Fruit fly (Drosophila melanogaster) whole organism, embryonic: ENCODE measurements around the gene Arl5.

Experiments used
- B-H1 ChIP-seq: fragments of 200-800 bp; sonication (Bioruptor generic); IDR thresholded peaks from 3 replicates; pipeline ENCODE4 v1.3.6; 2022; ENCODE audit warnings: missing biosample characterization, missing genetic modification characterization
- B-H2 ChIP-seq: fragments of 200-800 bp; sonication (Bioruptor generic); optimal IDR thresholded peaks from 2 replicates; lab custom pipeline; 2018; ENCODE audit warnings: missing biosample characterization, mild to moderate bottlenecking, missing genetic modification characterization
- Bgb ChIP-seq: fragments of 200-800 bp; sonication (Bioruptor generic); IDR thresholded peaks from 2 replicates; pipeline ENCODE4 v1.3.6; 2022; ENCODE audit warnings: missing biosample characterization, missing genetic modification characterization; ENCODE audit not compliant: partially characterized antibody
- CG10654 ChIP-seq: fragments of 200-800 bp; sonication (Bioruptor generic); optimal IDR thresholded peaks from 2 replicates; lab custom pipeline; 2016; ENCODE audit warnings: missing biosample characterization, missing genetic modification characterization
- CG12155 ChIP-seq: fragments of 200-800 bp; sonication (Bioruptor generic); optimal IDR thresholded peaks from 3 replicates; lab custom pipeline; 2016; ENCODE audit warnings: missing biosample characterization, missing genetic modification characterization
- CG15011 ChIP-seq: fragments of 200-800 bp; sonication (Bioruptor generic); optimal IDR thresholded peaks from 3 replicates; lab custom pipeline; 2018; ENCODE audit warnings: missing biosample characterization, mild to moderate bottlenecking, missing genetic modification characterization
- CG15479 ChIP-seq: fragments of 200-800 bp; sonication (Bioruptor generic); optimal IDR thresholded peaks from 3 replicates; lab custom pipeline; 2019; ENCODE audit warnings: missing biosample characterization, mild to moderate bottlenecking, missing genetic modification characterization, moderate library complexity
- CG16813 ChIP-seq: fragments of 200-800 bp; sonication (Bioruptor generic); IDR thresholded peaks from 3 replicates; pipeline ENCODE4 v1.3.6; 2022; ENCODE audit warnings: missing biosample characterization, missing genetic modification characterization; ENCODE audit not compliant: partially characterized antibody
- CG17612 ChIP-seq: fragments of 200-800 bp; sonication (Bioruptor generic); IDR thresholded peaks from 2 replicates; pipeline ENCODE4 v1.3.6; 2022; ENCODE audit warnings: missing biosample characterization, missing genetic modification characterization
- CG18011 ChIP-seq: fragments of 200-800 bp; sonication (Bioruptor generic); optimal IDR thresholded peaks from 2 replicates; lab custom pipeline; 2017; ENCODE audit warnings: missing biosample characterization, missing genetic modification characterization, mild to moderate bottlenecking, moderate library complexity, missing genotype
- CG18262 ChIP-seq: fragments of 200-800 bp; optimal IDR thresholded peaks from 3 replicates; lab custom pipeline; 2019; ENCODE audit warnings: missing biosample characterization, mild to moderate bottlenecking, missing genetic modification characterization, moderate library complexity
- CG18476 ChIP-seq: fragments of 200-800 bp; sonication (Bioruptor generic); optimal IDR thresholded peaks from 2 replicates; lab custom pipeline; 2016; ENCODE audit warnings: missing biosample characterization, mild to moderate bottlenecking, missing genetic modification characterization
- CG18599 ChIP-seq: fragments of 200-800 bp; sonication (Bioruptor generic); optimal IDR thresholded peaks from 3 replicates; lab custom pipeline; 2017; ENCODE audit warnings: missing biosample characterization, missing genetic modification characterization, mild to moderate bottlenecking, moderate library complexity, missing genetic modification reagents
- CG18764 ChIP-seq: fragments of 200-800 bp; sonication (Bioruptor generic); optimal IDR thresholded peaks from 3 replicates; lab custom pipeline; 2016; ENCODE audit warnings: missing biosample characterization, missing genetic modification characterization
- CG3065 ChIP-seq: fragments of 200-800 bp; sonication (Bioruptor generic); optimal IDR thresholded peaks from 2 replicates; lab custom pipeline; 2016; ENCODE audit warnings: missing biosample characterization, missing genetic modification characterization
- CG34422 ChIP-seq: fragments of 200-800 bp; sonication (Bioruptor generic); IDR thresholded peaks from 3 replicates; pipeline ENCODE4 v1.3.6; 2022; ENCODE audit warnings: missing biosample characterization, missing genetic modification characterization
- CG3995 ChIP-seq: fragments of 200-800 bp; sonication (Bioruptor generic); optimal IDR thresholded peaks from 3 replicates; lab custom pipeline; 2016; ENCODE audit warnings: missing biosample characterization, missing genetic modification characterization
- CG4328 ChIP-seq: fragments of 200-800 bp; sonication (Bioruptor generic); optimal IDR thresholded peaks from 3 replicates; lab custom pipeline; 2017; ENCODE audit warnings: missing biosample characterization, missing genetic modification reagents, missing genetic modification characterization
- CG5180 ChIP-seq: fragments of 200-800 bp; sonication (Bioruptor generic); optimal IDR thresholded peaks from 3 replicates; lab custom pipeline; 2017; ENCODE audit warnings: missing biosample characterization, missing genetic modification characterization, mild to moderate bottlenecking, moderate library complexity, missing genetic modification reagents
- CG7839 ChIP-seq: fragments of 200-800 bp; sonication (Bioruptor generic); optimal IDR thresholded peaks from 3 replicates; lab custom pipeline; 2018; ENCODE audit warnings: missing biosample characterization, mild to moderate bottlenecking, missing genetic modification characterization, moderate library complexity
- CG8290 ChIP-seq, 3 experiments: fragments of 200-800 bp; sonication (Bioruptor generic); optimal IDR thresholded peaks; 2 replicates each; lab custom pipeline; 2016 to 2019; ENCODE audit warnings: missing biosample characterization in 3 of 3, missing genetic modification characterization in 3 of 3, mild to moderate bottlenecking in 2 of 3, moderate library complexity in 1 of 3
- CG8388 ChIP-seq: fragments of 200-800 bp; sonication (Bioruptor generic); optimal IDR thresholded peaks from 2 replicates; lab custom pipeline; 2019; ENCODE audit warnings: missing biosample characterization, mild to moderate bottlenecking, missing genetic modification characterization, moderate library complexity
- CG9727 ChIP-seq: fragments of 200-800 bp; sonication (Bioruptor generic); optimal IDR thresholded peaks from 3 replicates; lab custom pipeline; 2017; ENCODE audit warnings: missing biosample characterization, mild to moderate bottlenecking, missing genetic modification characterization
- Camta ChIP-seq: fragments of 200-800 bp; sonication (Bioruptor generic); optimal IDR thresholded peaks from 2 replicates; lab custom pipeline; 2016; ENCODE audit warnings: missing biosample characterization, missing genetic modification characterization
- Deaf1 ChIP-seq: fragments of 200-800 bp; optimal IDR thresholded peaks from 3 replicates; lab custom pipeline; 2019; ENCODE audit warnings: missing biosample characterization, mild to moderate bottlenecking, missing genetic modification characterization, moderate library complexity
- GATAe ChIP-seq: fragments of 200-800 bp; sonication (Bioruptor generic); conservative IDR thresholded peaks from 2 replicates; pipeline ENCODE4 v1.3.6; 2022; ENCODE audit warnings: missing biosample characterization, missing genetic modification characterization
- HmgD ChIP-seq: fragments of 200-800 bp; sonication (Bioruptor generic); optimal IDR thresholded peaks from 3 replicates; lab custom pipeline; 2016; ENCODE audit warnings: missing biosample characterization, missing genetic modification characterization
- Max ChIP-seq: fragments of 200-800 bp; sonication (Bioruptor generic); optimal IDR thresholded peaks from 2 replicates; lab custom pipeline; 2016; ENCODE audit warnings: missing biosample characterization, mild to moderate bottlenecking, missing genetic modification characterization
- Mrtf ChIP-seq: fragments of 200-800 bp; sonication (Bioruptor generic); IDR thresholded peaks from 3 replicates; pipeline ENCODE4 v1.3.6; 2022; ENCODE audit warnings: missing biosample characterization, missing genetic modification characterization
- bigmax ChIP-seq: fragments of 200-800 bp; sonication (Bioruptor generic); optimal IDR thresholded peaks from 2 replicates; lab custom pipeline; 2018; ENCODE audit warnings: missing biosample characterization, mild to moderate bottlenecking, missing genetic modification characterization
- chm ChIP-seq: fragments of 200-800 bp; sonication (Bioruptor generic); IDR thresholded peaks from 2 replicates; pipeline ENCODE4 v1.3.6; 2022; ENCODE audit warnings: missing biosample characterization, missing genetic modification characterization
- fu2 ChIP-seq: fragments of 200-800 bp; sonication (Bioruptor generic); optimal IDR thresholded peaks from 2 replicates; lab custom pipeline; 2016; ENCODE audit warnings: missing biosample characterization, missing genetic modification characterization
- gt ChIP-seq: fragments of 200-800 bp; sonication (Bioruptor generic); IDR thresholded peaks from 2 replicates; pipeline ENCODE4 v1.3.6; 2022; ENCODE audit warnings: missing biosample characterization, missing genetic modification characterization
- jumu ChIP-seq: fragments of 200-800 bp; sonication (Bioruptor generic); optimal IDR thresholded peaks from 3 replicates; lab custom pipeline; 2016; ENCODE audit warnings: missing biosample characterization, missing genetic modification characterization
- kni ChIP-seq: fragments of 200-800 bp; sonication (Bioruptor generic); optimal IDR thresholded peaks from 3 replicates; lab custom pipeline; 2017; ENCODE audit warnings: mild to moderate bottlenecking, missing biosample characterization, missing genetic modification reagents, missing genetic modification characterization
- lab ChIP-seq: fragments of 200-800 bp; sonication (Bioruptor generic); optimal IDR thresholded peaks from 3 replicates; lab custom pipeline; 2017; ENCODE audit warnings: missing biosample characterization, missing genetic modification characterization, mild to moderate bottlenecking, moderate library complexity, missing genetic modification reagents
- mam ChIP-seq: fragments of 200-800 bp; sonication (Bioruptor generic); optimal IDR thresholded peaks from 3 replicates; lab custom pipeline; 2016; ENCODE audit warnings: missing biosample characterization, missing genetic modification characterization
- peb ChIP-seq: fragments of 200-800 bp; sonication (Bioruptor generic); IDR thresholded peaks from 2 replicates; pipeline ENCODE4 v1.3.6; 2022; ENCODE audit warnings: missing biosample characterization, missing genetic modification characterization
- prd ChIP-seq, 3 experiments: fragments of >200 bp in 2 of 3; fragments of 200-800 bp in 1 of 3; sonication (Bioruptor generic) in 1 of 3; optimal IDR thresholded peaks in 2 of 3; IDR thresholded peaks in 1 of 3; 2 replicates in 2 of 3; 3 replicates in 1 of 3; pipeline versions ENCODE4 v1.3.6 to Lab custom; 2017 to 2022; ENCODE audit warnings: missing biosample characterization in 1 of 3, missing genetic modification characterization in 1 of 3
- pros ChIP-seq: fragments of 200-800 bp; sonication (Bioruptor generic); optimal IDR thresholded peaks from 3 replicates; lab custom pipeline; 2019; ENCODE audit warnings: missing biosample characterization, mild to moderate bottlenecking, missing genetic modification characterization, moderate library complexity
- sc ChIP-seq, 3 experiments: fragments of >200 bp in 2 of 3; fragments of 200-800 bp in 1 of 3; sonication (Bioruptor generic) in 1 of 3; optimal IDR thresholded peaks; 2 replicates in 2 of 3; 3 replicates in 1 of 3; lab custom pipeline; 2017; ENCODE audit warnings: mild to moderate bottlenecking in 1 of 3, missing biosample characterization in 1 of 3, missing genetic modification characterization in 1 of 3, missing genetic modification reagents in 1 of 3
- sr ChIP-seq: fragments of 200-800 bp; sonication (Bioruptor generic); IDR thresholded peaks from 3 replicates; pipeline ENCODE4 v1.3.6; 2022; ENCODE audit warnings: missing biosample characterization, missing genetic modification characterization
- sug ChIP-seq: fragments of 200-800 bp; optimal IDR thresholded peaks from 2 replicates; lab custom pipeline; 2019; ENCODE audit warnings: missing biosample characterization, mild to moderate bottlenecking, missing genetic modification characterization, moderate library complexity
- tgo ChIP-seq: fragments of 200-800 bp; sonication (Bioruptor generic); IDR thresholded peaks from 3 replicates; pipeline ENCODE4 v1.3.6; 2022; ENCODE audit warnings: missing biosample characterization, missing genetic modification characterization
- tup ChIP-seq: fragments of 200-800 bp; sonication (Bioruptor generic); optimal IDR thresholded peaks from 2 replicates; lab custom pipeline; 2016; ENCODE audit warnings: missing biosample characterization, mild to moderate bottlenecking, missing genetic modification characterization, moderate library complexity
- wek ChIP-seq: fragments of 200-800 bp; sonication (Bioruptor generic); optimal IDR thresholded peaks from 3 replicates; lab custom pipeline; 2018; ENCODE audit warnings: missing biosample characterization, mild to moderate bottlenecking, missing genetic modification characterization, moderate library complexity

Arl5 gene

DNA sequence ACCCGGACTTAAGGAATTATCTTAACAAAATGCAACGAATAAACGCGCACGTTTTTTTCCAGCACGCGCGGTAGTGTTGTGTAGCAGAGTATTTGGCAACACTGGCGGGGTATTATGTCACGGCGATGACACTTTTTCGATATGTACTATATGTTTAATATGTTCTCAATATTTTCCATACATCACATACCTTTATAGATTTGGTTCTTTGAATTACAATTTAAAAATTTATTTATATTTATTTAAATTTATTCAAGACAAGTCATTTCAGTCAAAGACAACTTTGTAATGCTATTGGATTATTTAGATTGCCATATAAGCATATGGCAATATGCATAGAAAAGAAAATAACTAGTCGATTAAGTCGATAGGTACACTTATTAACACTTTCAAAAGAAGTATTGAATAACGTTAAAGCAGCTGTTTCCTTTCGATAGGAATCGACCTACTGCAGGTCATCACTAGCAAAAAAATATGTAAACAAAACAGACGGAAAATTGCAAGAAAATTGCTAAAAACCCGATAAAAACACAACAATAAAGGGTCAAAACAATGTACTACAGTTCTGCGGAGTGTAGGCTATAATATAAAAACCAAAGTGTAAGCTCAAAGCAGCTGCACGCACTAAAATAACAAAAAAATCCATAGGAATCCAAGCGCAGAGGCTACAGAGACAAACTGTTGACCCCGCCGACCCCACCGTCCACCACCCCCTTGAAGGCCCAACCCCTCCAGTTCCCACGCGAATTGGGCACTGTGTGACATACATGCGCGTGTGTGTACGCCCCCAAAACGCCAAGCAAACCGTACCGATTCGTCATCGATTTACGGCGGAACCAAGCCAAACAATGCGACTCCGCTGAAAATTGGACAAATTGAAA, 46.7 kb upstream of the Arl5 start, which contains the start of the genes CG7182 and GAPcenA (continued):
- TF ChIP-seq pros (no peak), gt (GFP tag; lab: Robert Waterston, UW) (no peak), CG17612 (GFP tag; lab: Robert Waterston, UW) (no peak), CG8290 (GFP tag; optimal IDR thresholded peaks at IDR 0.05; lab: Kevin White, UChicago) (peak; percentile 76), CG8290 (tag; optimal IDR thresholded peaks at IDR 0.05; lab: Kevin White, UChicago) (peak in 1 of 2 experiments; percentile 38), CG18262 (tag; lab: Kevin White, UChicago) (peak; percentile 79), B-H1 (no peak), tup (no peak), wek (no peak), Camta (peak; percentile 26), chm (GFP tag; lab: Robert Waterston, UW) (no peak), bigmax (GFP tag; lab: Kevin White, UChicago) (no peak), CG7839 (tag; lab: Kevin White, UChicago) (peak; percentile 74), CG10654 (GFP tag; lab: Kevin White, UChicago) (peak; percentile 61), CG15479 (no peak), CG5180 (GFP tag; lab: Kevin White, UChicago) (no peak), CG34422 (peak; percentile 80; the same call in 1 of the 3 replicates), lab (peak; percentile 83), sc (optimal IDR thresholded peaks at IDR 0.05; lab: Kevin White, UChicago) (no peak), sc (GFP tag; optimal IDR thresholded peaks at IDR 0.05; lab: Kevin White, UChicago) (peak; percentile 56), mam (peak; percentile 73), peb (GFP tag; lab: Robert Waterston, UW) (no peak), jumu (peak; percentile 26), CG18476 (GFP tag; lab: Kevin White, UChicago) (peak; percentile 56), sug (peak; percentile 90), CG3065 (GFP tag; lab: Kevin White, UChicago) (no peak), CG18011 (GFP tag; lab: Kevin White, UChicago) (no peak), kni (GFP tag; lab: Kevin White, UChicago) (no peak), CG18764 (peak; percentile 42), prd (optimal IDR thresholded peaks at IDR 0.05; lab: Kevin White, UChicago) (no peak), prd (GFP tag; IDR thresholded peaks at IDR 0.05; lab: Robert Waterston, UW) (no peak; the same call in 2 of the 3 replicates), CG4328 (GFP tag; lab: Kevin White, UChicago) (peak; percentile 49), fu2 (peak; percentile 29), CG3995 (GFP tag; lab: Kevin White, UChicago) (peak; percentile 31), CG8388 (GFP tag; lab: Kevin White, UChicago) (peak; percentile 53), B-H2 (GFP tag; lab: Kevin White, UChicago) (peak; percentile 83), CG18599 (peak; percentile 75), tgo (GFP tag; lab: Robert Waterston, UW) (peak; percentile 46), HmgD (no peak), CG12155 (GFP tag; lab: Kevin White, UChicago) (peak; percentile 72), Max (GFP tag; lab: Kevin White, UChicago) (peak; percentile 77), sr (GFP tag; lab: Robert Waterston, UW) (peak; percentile 17; the same call in 1 of the 3 replicates), CG15011 (GFP tag; lab: Kevin White, UChicago) (peak; percentile 52), GATAe (GFP tag; lab: Robert Waterston, UW) (no peak), CG16813 (GFP tag; lab: Robert Waterston, UW) (peak; percentile 55; the same call in 2 of the 3 replicates), CG9727 (GFP tag; lab: Kevin White, UChicago) (peak; percentile 67), Bgb (GFP tag; lab: Robert Waterston, UW) (peak; percentile 26; the same call in 1 of the 2 replicates), Deaf1 (tag; lab: Kevin White, UChicago) (no peak), Mrtf (GFP tag; lab: Robert Waterston, UW) (no peak)
